Worm (Caenorhabditis elegans) whole organism, L4 larva: ENCODE results near the gene ZK809.1.

ENCODE experiments used
- F26F4.8 ChIP-seq: fragments of 200-800 bp; sonication (Bioruptor generic); conservative IDR thresholded peaks from 2 replicates; pipeline ENCODE4 v1.3.6; 2022; ENCODE audit warnings: missing genetic modification characterization, missing compliant biosample characterization
- F37D6.2 ChIP-seq: sonication (generic microtip); optimal IDR thresholded peaks from 2 replicates; lab custom pipeline; 2016; ENCODE audit warnings: mild to moderate bottlenecking, missing genetic modification characterization, missing compliant biosample characterization
- R02D3.7 ChIP-seq: fragments of 150-350 bp; sonication (generic microtip); optimal IDR thresholded peaks from 3 replicates; lab custom pipeline; 2014; ENCODE audit warnings: missing biosample characterization, missing genetic modification characterization
- T26A8.4 ChIP-seq: fragments of 200-800 bp; sonication (Bioruptor generic); IDR thresholded peaks from 2 replicates; pipeline ENCODE4 v1.3.6; 2022; ENCODE audit warnings: missing genetic modification characterization, missing compliant biosample characterization
- Y105C5A.15 ChIP-seq: fragments of 200-800 bp; sonication (Bioruptor generic); IDR thresholded peaks from 2 replicates; pipeline ENCODE4 v1.3.6; 2022; ENCODE audit warnings: missing genetic modification characterization, missing compliant biosample characterization
- aha-1 ChIP-seq: fragments of 150-350 bp; peaks from one replicate; lab custom pipeline; 2014; ENCODE audit warnings: missing biosample characterization, missing genetic modification characterization
- ceh-20 ChIP-seq: fragments of 200-800 bp; sonication (Bioruptor generic); IDR thresholded peaks from 2 replicates; pipeline ENCODE4 v1.3.6; 2022; ENCODE audit warnings: missing genetic modification reagents, missing genetic modification characterization, missing compliant biosample characterization
- ceh-32 ChIP-seq: sonication (generic microtip); optimal IDR thresholded peaks from 2 replicates; lab custom pipeline; 2016; ENCODE audit warnings: mild to moderate bottlenecking, missing genetic modification characterization, missing compliant biosample characterization; ENCODE audit not compliant: poor library complexity
- ceh-62 ChIP-seq: sonication (generic microtip); optimal IDR thresholded peaks from 2 replicates; lab custom pipeline; 2017; ENCODE audit warnings: missing biosample characterization, missing genetic modification characterization
- ces-1 ChIP-seq: fragments of 150-350 bp; sonication (generic microtip); optimal IDR thresholded peaks from 4 replicates; lab custom pipeline; 2014; ENCODE audit warnings: missing biosample characterization, missing genetic modification reagents, missing genetic modification characterization
- cey-2 ChIP-seq: sonication (generic microtip); optimal IDR thresholded peaks from 3 replicates; lab custom pipeline; 2017; ENCODE audit warnings: missing genetic modification characterization, mild to moderate bottlenecking, missing compliant biosample characterization, antibody characterized with exemption, borderline replicate concordance; ENCODE audit not compliant: insufficient read depth
- ctbp-1 ChIP-seq: fragments of 200-800 bp; sonication (Bioruptor generic); IDR thresholded peaks from 2 replicates; pipeline ENCODE4 v1.3.6; 2022; ENCODE audit warnings: missing genetic modification reagents, missing genetic modification characterization, missing compliant biosample characterization
- daf-19 ChIP-seq: fragments of 200-800 bp; sonication (Bioruptor generic); conservative IDR thresholded peaks from 2 replicates; pipeline ENCODE4 v1.3.6; 2022; ENCODE audit warnings: missing genetic modification characterization, missing compliant biosample characterization
- daf-8 ChIP-seq: fragments of 200-800 bp; sonication (Bioruptor generic); IDR thresholded peaks from 2 replicates; pipeline ENCODE4 v1.3.6; 2022; ENCODE audit warnings: missing genetic modification characterization, missing compliant biosample characterization
- dmd-6 ChIP-seq: fragments of 200-800 bp; sonication (Bioruptor generic); IDR thresholded peaks from 2 replicates; pipeline ENCODE4 v1.3.6; 2022; ENCODE audit warnings: missing genetic modification reagents, missing genetic modification characterization, missing compliant biosample characterization
- dmd-8 ChIP-seq: fragments of 200-800 bp; sonication (Bioruptor generic); IDR thresholded peaks from 2 replicates; pipeline ENCODE4 v1.3.6; 2022; ENCODE audit warnings: missing genetic modification characterization, missing compliant biosample characterization
- dpl-1 ChIP-seq: fragments of 150-350 bp; optimal IDR thresholded peaks from 2 replicates; lab custom pipeline; 2014; ENCODE audit warnings: missing biosample characterization, missing genetic modification reagents, missing genetic modification characterization
- egl-43 ChIP-seq: fragments of 200-800 bp; sonication (Bioruptor generic); IDR thresholded peaks from 2 replicates; pipeline ENCODE4 v1.3.6; 2022; ENCODE audit warnings: missing genetic modification reagents, missing genetic modification characterization, missing compliant biosample characterization
- hif-1 ChIP-seq, 2 experiments: sonication (generic microtip); optimal IDR thresholded peaks; 2 replicates each; lab custom pipeline; 2016 to 2017; ENCODE audit warnings: missing compliant biosample characterization in 2 of 2, missing genetic modification characterization in 2 of 2, missing genetic modification reagents in 2 of 2, missing genotype in 2 of 2, mild to moderate bottlenecking in 1 of 2
- hlh-11 ChIP-seq: fragments of 200-800 bp; sonication (Bioruptor generic); optimal IDR thresholded peaks from 2 replicates; lab custom pipeline; 2018; ENCODE audit warnings: mild to moderate bottlenecking, missing genetic modification characterization, missing compliant biosample characterization
- hlh-30 ChIP-seq: sonication (generic microtip); optimal IDR thresholded peaks from 2 replicates; lab custom pipeline; 2017; ENCODE audit warnings: antibody characterized with exemption, mild to moderate bottlenecking, missing genetic modification characterization, missing compliant biosample characterization; ENCODE audit not compliant: insufficient read depth
- jun-1 ChIP-seq: fragments of 150-350 bp; optimal IDR thresholded peaks from 2 replicates; lab custom pipeline; 2014; ENCODE audit warnings: missing biosample characterization, missing genetic modification reagents, missing genetic modification characterization
- lin-15B ChIP-seq: fragments of 150-350 bp; sonication (generic microtip); optimal IDR thresholded peaks from 3 replicates; lab custom pipeline; 2014; ENCODE audit warnings: missing biosample characterization, missing genetic modification characterization
- lin-38 ChIP-seq: fragments of 200-800 bp; sonication (Bioruptor generic); IDR thresholded peaks from 2 replicates; pipeline ENCODE4 v1.3.6; 2022; ENCODE audit warnings: missing genetic modification reagents, missing genetic modification characterization, missing compliant biosample characterization
- lir-3 ChIP-seq: sonication (generic microtip); optimal IDR thresholded peaks from 2 replicates; lab custom pipeline; 2016; ENCODE audit warnings: mild to moderate bottlenecking, missing genetic modification characterization, missing compliant biosample characterization
- madf-9 ChIP-seq: fragments of 200-800 bp; sonication (Bioruptor generic); conservative IDR thresholded peaks from 2 replicates; pipeline ENCODE4 v1.3.6; 2022; ENCODE audit warnings: missing genetic modification reagents, missing genetic modification characterization, missing compliant biosample characterization
- mdl-1 ChIP-seq, 2 experiments: fragments of 150-350 bp in 1 of 2; sonication (generic microtip) in 1 of 2; optimal IDR thresholded peaks; 2 replicates each; lab custom pipeline; 2014 to 2017; ENCODE audit warnings: missing biosample characterization in 2 of 2, missing genetic modification characterization in 2 of 2
- mes-2 ChIP-seq: sonication (generic microtip); optimal IDR thresholded peaks from 2 replicates; lab custom pipeline; 2016; ENCODE audit warnings: missing genotype, mild to moderate bottlenecking, missing genetic modification characterization, missing compliant biosample characterization; ENCODE audit not compliant: poor library complexity, severe bottlenecking
- nhr-11 ChIP-seq: fragments of 150-350 bp; optimal IDR thresholded peaks from 2 replicates; lab custom pipeline; 2014; ENCODE audit warnings: missing biosample characterization, missing genetic modification characterization
- nhr-237 ChIP-seq: sonication (generic microtip); optimal IDR thresholded peaks from 2 replicates; lab custom pipeline; 2017; ENCODE audit warnings: missing biosample characterization, missing genetic modification characterization
- nhr-25 ChIP-seq: sonication (generic microtip); optimal IDR thresholded peaks from 2 replicates; lab custom pipeline; 2017; ENCODE audit warnings: missing genetic modification characterization, mild to moderate bottlenecking, missing compliant biosample characterization, antibody characterized with exemption, moderate library complexity, borderline replicate concordance; ENCODE audit not compliant: insufficient read depth
- nhr-28 ChIP-seq: fragments of 150-350 bp; optimal IDR thresholded peaks from 2 replicates; lab custom pipeline; 2014; ENCODE audit warnings: missing biosample characterization, missing genetic modification characterization
- nhr-41 ChIP-seq: fragments of 200-800 bp; sonication (Bioruptor generic); IDR thresholded peaks from 2 replicates; pipeline ENCODE4 v1.3.6; 2022; ENCODE audit warnings: missing genetic modification reagents, missing genetic modification characterization, missing compliant biosample characterization
- nhr-42 ChIP-seq: fragments of 200-800 bp; sonication (Bioruptor generic); IDR thresholded peaks from 2 replicates; pipeline ENCODE4 v1.3.6; 2022; ENCODE audit warnings: missing genetic modification characterization, missing compliant biosample characterization
- nhr-6 ChIP-seq: fragments of 150-350 bp; optimal IDR thresholded peaks from 2 replicates; lab custom pipeline; 2014; ENCODE audit warnings: missing biosample characterization, missing genetic modification characterization
- nhr-76 ChIP-seq: fragments of 150-350 bp; optimal IDR thresholded peaks from 2 replicates; lab custom pipeline; 2014; ENCODE audit warnings: missing biosample characterization, missing genetic modification characterization
- nhr-77 ChIP-seq: fragments of 150-350 bp; optimal IDR thresholded peaks from 2 replicates; lab custom pipeline; 2014; ENCODE audit warnings: missing biosample characterization, missing genetic modification characterization
- pha-4 ChIP-seq, 2 experiments: fragments of 150-350 bp in 1 of 2; fragments of 200-800 bp in 1 of 2; sonication (Bioruptor generic) in 1 of 2; IDR thresholded peaks in 1 of 2; optimal IDR thresholded peaks in 1 of 2; 2 replicates each; pipeline versions ENCODE4 v1.3.6 to Lab custom; 2014 to 2022; ENCODE audit warnings: missing genetic modification characterization in 2 of 2, missing genetic modification reagents in 2 of 2, missing biosample characterization in 1 of 2, missing compliant biosample characterization in 1 of 2
- pqm-1 ChIP-seq: sonication (generic microtip); optimal IDR thresholded peaks from 2 replicates; lab custom pipeline; 2017; ENCODE audit warnings: missing biosample characterization, missing genetic modification characterization
- rbr-2 ChIP-seq: sonication (generic microtip); optimal IDR thresholded peaks from 2 replicates; lab custom pipeline; 2016; ENCODE audit warnings: missing genotype, missing genetic modification characterization, missing compliant biosample characterization
- set-16 ChIP-seq: fragments of 200-800 bp; sonication (Bioruptor generic); IDR thresholded peaks from 2 replicates; pipeline ENCODE4 v1.3.6; 2022; ENCODE audit warnings: missing genetic modification reagents, missing genetic modification characterization, missing compliant biosample characterization
- spr-1 ChIP-seq: sonication (generic microtip); optimal IDR thresholded peaks from 2 replicates; lab custom pipeline; 2016; ENCODE audit warnings: mild to moderate bottlenecking, missing genetic modification characterization, missing compliant biosample characterization
- tag-97 ChIP-seq: fragments of 200-800 bp; sonication (Bioruptor generic); IDR thresholded peaks from 2 replicates; pipeline ENCODE4 v1.3.6; 2022; ENCODE audit warnings: missing genetic modification characterization, missing compliant biosample characterization
- tra-1 ChIP-seq: fragments of 200-800 bp; sonication (Bioruptor generic); IDR thresholded peaks from 2 replicates; pipeline ENCODE4 v1.3.6; 2022; ENCODE audit warnings: missing genetic modification reagents, missing genetic modification characterization, missing compliant biosample characterization
- unc-130 ChIP-seq: sonication (generic microtip); optimal IDR thresholded peaks from 2 replicates; lab custom pipeline; 2016; ENCODE audit warnings: missing genetic modification reagents, missing genetic modification characterization, missing compliant biosample characterization
- unc-39 ChIP-seq: sonication (generic microtip); optimal IDR thresholded peaks from 2 replicates; lab custom pipeline; 2017; ENCODE audit warnings: missing biosample characterization, missing genetic modification characterization
- vab-7 ChIP-seq: fragments of 200-800 bp; sonication (Bioruptor generic); IDR thresholded peaks from 2 replicates; pipeline ENCODE4 v1.3.6; 2022; ENCODE audit warnings: missing genetic modification reagents, missing genetic modification characterization, missing compliant biosample characterization
- zag-1 ChIP-seq: fragments of 150-350 bp; optimal IDR thresholded peaks from 2 replicates; lab custom pipeline; 2014; ENCODE audit warnings: missing biosample characterization, missing genetic modification characterization
- zip-2 ChIP-seq: fragments of 150-350 bp; optimal IDR thresholded peaks from 2 replicates; lab custom pipeline; 2014; ENCODE audit warnings: missing biosample characterization, missing genetic modification characterization

Gene ZK809.1

DNA sequence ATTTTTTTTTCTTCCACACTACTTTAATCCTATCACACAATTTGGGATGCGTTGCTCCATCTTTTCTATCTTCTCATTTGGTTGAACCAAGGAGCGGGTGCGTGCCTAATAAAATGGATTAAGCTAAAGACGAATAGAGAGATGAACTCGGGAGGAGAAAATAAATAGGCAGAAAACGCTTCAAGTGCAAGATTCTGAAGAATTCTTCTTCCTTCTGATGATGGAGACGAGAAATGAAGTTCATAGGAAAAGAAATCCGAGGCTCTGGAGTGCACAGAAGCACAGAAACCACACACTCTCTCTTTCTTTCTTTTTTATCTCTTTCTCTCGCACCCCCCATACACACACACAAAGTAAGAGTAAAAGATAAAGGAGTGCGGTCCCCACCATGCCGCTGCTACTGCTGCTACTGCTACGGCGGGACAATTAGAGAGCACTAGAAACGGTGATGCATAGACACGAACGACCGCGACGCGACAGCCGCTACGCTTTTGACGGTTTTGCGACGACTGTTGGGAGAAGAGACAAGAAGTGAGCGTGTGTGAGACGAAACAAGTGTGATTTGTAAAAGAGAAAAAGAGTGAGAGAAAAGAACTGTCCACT is 50.3 kb downstream of the ZK809.1 start:
- 0 out of 2 replicates have a peak, but pooled peaks have one; percentile 26 for TF ChIP-seq ceh-20
- TF ChIP-seq lin-38 (GFP tag; lab: Robert Waterston, UW): peak; percentile 56
- TF ChIP-seq lir-3 (tag; lab: Kevin White, UChicago): no peak
- peak; percentile 72 for TF ChIP-seq ces-1 (GFP tag; lab: Kevin White, UChicago)
- peak; percentile 18 for TF ChIP-seq F37D6.2 (tag; lab: Kevin White, UChicago)
- TF ChIP-seq ceh-32 (tag; lab: Kevin White, UChicago): no peak
- TF ChIP-seq set-16 (GFP tag; lab: Robert Waterston, UW): peak; percentile 65
- TF ChIP-seq dpl-1: peak; percentile 34
- peak in 1 of 2 experiments; percentile 64 for TF ChIP-seq hif-1 (tag; optimal IDR thresholded peaks at IDR 0.05; lab: Kevin White, UChicago)
- peak; percentile 74 for TF ChIP-seq pqm-1 (tag; lab: Kevin White, UChicago)
- TF ChIP-seq hlh-11 (tag; lab: Kevin White, UChicago): peak; percentile 98
- peak; percentile 39; the same call in 1 of the 2 replicates for TF ChIP-seq madf-9 (GFP tag; lab: Robert Waterston, UW)
- no peak for TF ChIP-seq unc-130 (GFP tag; lab: Kevin White, UChicago)
- no peak for TF ChIP-seq ceh-62 (tag; lab: Kevin White, UChicago)
- TF ChIP-seq nhr-28 (tag; lab: Kevin White, UChicago): peak; percentile 96
- 0 out of 2 replicates have a peak, but pooled peaks have one; percentile 55 for TF ChIP-seq nhr-42
- TF ChIP-seq R02D3.7 (tag; lab: Kevin White, UChicago): no peak
- peak; percentile 70 for TF ChIP-seq mes-2 (tag; lab: Kevin White, UChicago)
- TF ChIP-seq lin-15B (tag; lab: Kevin White, UChicago): no peak
- TF ChIP-seq dmd-6: peak; percentile 86
- peak; percentile 85 for TF ChIP-seq nhr-6
- TF ChIP-seq dmd-8: 0 out of 2 replicates have a peak, but pooled peaks have one; percentile 39
- no peak for TF ChIP-seq vab-7 (GFP tag; lab: Robert Waterston, UW)
- TF ChIP-seq pha-4 (GFP tag; IDR thresholded peaks at IDR 0.05; lab: Robert Waterston, UW): peak; percentile 58; the same call in 1 of the 2 replicates
- TF ChIP-seq pha-4 (tag; optimal IDR thresholded peaks at IDR 0.05; lab: Kevin White, UChicago): no peak
- TF ChIP-seq spr-1 (tag; lab: Kevin White, UChicago): peak; percentile 42
- peak; percentile 41 to 85 for TF ChIP-seq mdl-1 (tag; optimal IDR thresholded peaks at IDR 0.05; lab: Kevin White, UChicago)
- peak; percentile 62; the same call in 1 of the 2 replicates for TF ChIP-seq tra-1 (GFP tag; lab: Robert Waterston, UW)
- TF ChIP-seq ctbp-1: 0 out of 2 replicates have a peak, but pooled peaks have one; percentile 56
- no peak for TF ChIP-seq nhr-237 (tag; lab: Kevin White, UChicago)
- TF ChIP-seq T26A8.4 (GFP tag; lab: Robert Waterston, UW): no peak
- TF ChIP-seq tag-97 (GFP tag; lab: Robert Waterston, UW): no peak
- TF ChIP-seq daf-8 (GFP tag; lab: Robert Waterston, UW): no peak
- no peak for TF ChIP-seq zip-2 (tag; lab: Kevin White, UChicago)
- peak; percentile 73 for TF ChIP-seq rbr-2 (tag; lab: Kevin White, UChicago)
- peak; percentile 95 for TF ChIP-seq aha-1
- TF ChIP-seq nhr-77: peak; percentile 90
- TF ChIP-seq jun-1: no peak
- peak; percentile 67; the same call in 1 of the 2 replicates for TF ChIP-seq egl-43 (GFP tag; lab: Robert Waterston, UW)
- TF ChIP-seq nhr-11 (tag; lab: Kevin White, UChicago): peak; percentile 50
- TF ChIP-seq cey-2 (tag; lab: Kevin White, UChicago): peak; percentile 39
- TF ChIP-seq nhr-76 (tag; lab: Kevin White, UChicago): no peak
- no peak for TF ChIP-seq unc-39 (tag; lab: Kevin White, UChicago)
- peak; percentile 58; the same call in 1 of the 2 replicates for TF ChIP-seq nhr-41 (GFP tag; lab: Robert Waterston, UW)
- no peak for TF ChIP-seq zag-1 (tag; lab: Kevin White, UChicago)
- peak; percentile 81 for TF ChIP-seq hlh-30 (tag; lab: Kevin White, UChicago)
- TF ChIP-seq daf-19 (GFP tag; lab: Robert Waterston, UW): no peak
- no peak for TF ChIP-seq F26F4.8
- peak; percentile 79 for TF ChIP-seq nhr-25 (tag; lab: Kevin White, UChicago)
- no peak for TF ChIP-seq Y105C5A.15 (GFP tag; lab: Robert Waterston, UW)
